Fruit fly (Drosophila melanogaster) whole organism, embryonic: Measurements from ENCODE around the gene sni.

Source experiments
- Abd-B ChIP-seq: fragments of 200-800 bp; sonication (Bioruptor generic); optimal IDR thresholded peaks from 2 replicates; lab custom pipeline; 2018; ENCODE audit warnings: missing biosample characterization, mild to moderate bottlenecking, missing genetic modification characterization, moderate library complexity
- Atf6 ChIP-seq: fragments of 200-800 bp; sonication (Bioruptor generic); IDR thresholded peaks from 2 replicates; pipeline ENCODE4 v1.3.6; 2022; ENCODE audit warnings: missing biosample characterization, missing genetic modification characterization
- B-H1 ChIP-seq: fragments of 200-800 bp; sonication (Bioruptor generic); IDR thresholded peaks from 3 replicates; pipeline ENCODE4 v1.3.6; 2022; ENCODE audit warnings: missing biosample characterization, missing genetic modification characterization
- B-H2 ChIP-seq: fragments of 200-800 bp; sonication (Bioruptor generic); optimal IDR thresholded peaks from 2 replicates; lab custom pipeline; 2018; ENCODE audit warnings: missing biosample characterization, mild to moderate bottlenecking, missing genetic modification characterization
- CG10209 ChIP-seq: fragments of 200-800 bp; sonication (Bioruptor generic); optimal IDR thresholded peaks from 3 replicates; lab custom pipeline; 2017; ENCODE audit warnings: missing biosample characterization, mild to moderate bottlenecking, missing genetic modification characterization, missing genetic modification reagents
- CG12071 ChIP-seq: fragments of 200-800 bp; sonication (Bioruptor generic); optimal IDR thresholded peaks from 3 replicates; lab custom pipeline; 2018; ENCODE audit warnings: missing biosample characterization, mild to moderate bottlenecking, missing genetic modification characterization
- CG13123 ChIP-seq: fragments of 200-800 bp; sonication (Bioruptor generic); optimal IDR thresholded peaks from 2 replicates; lab custom pipeline; 2016; ENCODE audit warnings: missing biosample characterization, missing genetic modification characterization
- CG13424 ChIP-seq: fragments of 200-800 bp; sonication (Bioruptor generic); optimal IDR thresholded peaks from 2 replicates; lab custom pipeline; 2019; ENCODE audit warnings: missing biosample characterization, mild to moderate bottlenecking, missing genetic modification characterization, moderate library complexity
- CG14860 ChIP-seq: fragments of 200-800 bp; sonication (Bioruptor generic); IDR thresholded peaks from 3 replicates; pipeline ENCODE4 v1.3.6; 2022; ENCODE audit warnings: missing biosample characterization, missing genetic modification characterization; ENCODE audit not compliant: partially characterized antibody
- CG15269 ChIP-seq: fragments of 200-800 bp; sonication (Bioruptor generic); optimal IDR thresholded peaks from 2 replicates; lab custom pipeline; 2018; ENCODE audit warnings: missing biosample characterization, mild to moderate bottlenecking, missing genetic modification characterization, moderate library complexity
- CG17568 ChIP-seq: fragments of 200-800 bp; sonication (Bioruptor generic); optimal IDR thresholded peaks from 2 replicates; lab custom pipeline; 2018; ENCODE audit warnings: missing biosample characterization, mild to moderate bottlenecking, missing genetic modification characterization, moderate library complexity
- CG17912 ChIP-seq: fragments of 200-800 bp; sonication (Bioruptor generic); optimal IDR thresholded peaks from 2 replicates; lab custom pipeline; 2018; ENCODE audit warnings: missing biosample characterization, mild to moderate bottlenecking, missing genetic modification characterization
- CG18619 ChIP-seq: fragments of 200-800 bp; sonication (Bioruptor generic); optimal IDR thresholded peaks from 3 replicates; lab custom pipeline; 2017; ENCODE audit warnings: missing biosample characterization, mild to moderate bottlenecking, missing genetic modification characterization
- CG2678 ChIP-seq: fragments of 200-800 bp; sonication (Bioruptor generic); optimal IDR thresholded peaks from 3 replicates; lab custom pipeline; 2019; ENCODE audit warnings: missing biosample characterization, mild to moderate bottlenecking, missing genetic modification characterization, moderate library complexity
- CG34422 ChIP-seq: fragments of 200-800 bp; sonication (Bioruptor generic); IDR thresholded peaks from 3 replicates; pipeline ENCODE4 v1.3.6; 2022; ENCODE audit warnings: missing biosample characterization, missing genetic modification characterization
- CG4854 ChIP-seq: fragments of 200-800 bp; sonication (Bioruptor generic); optimal IDR thresholded peaks from 2 replicates; lab custom pipeline; 2016; ENCODE audit warnings: missing biosample characterization, missing genetic modification characterization, inconsistent platforms
- CG7556 ChIP-seq: fragments of 200-800 bp; sonication (Bioruptor generic); optimal IDR thresholded peaks from 2 replicates; lab custom pipeline; 2017; ENCODE audit warnings: missing biosample characterization, mild to moderate bottlenecking, missing genetic modification characterization
- CG7839 ChIP-seq: fragments of 200-800 bp; sonication (Bioruptor generic); optimal IDR thresholded peaks from 3 replicates; lab custom pipeline; 2018; ENCODE audit warnings: missing biosample characterization, mild to moderate bottlenecking, missing genetic modification characterization, moderate library complexity
- CG9932 ChIP-seq: fragments of 200-800 bp; sonication (Bioruptor generic); IDR thresholded peaks from 2 replicates; pipeline ENCODE4 v1.3.6; 2022; ENCODE audit warnings: missing biosample characterization, missing genetic modification characterization
- Dip2 ChIP-seq: fragments of 200-800 bp; sonication (Bioruptor generic); IDR thresholded peaks from 2 replicates; pipeline ENCODE4 v1.3.6; 2022; ENCODE audit warnings: missing biosample characterization, missing genetic modification characterization
- Dip3 ChIP-seq: fragments of 200-800 bp; sonication (Bioruptor generic); optimal IDR thresholded peaks from 3 replicates; lab custom pipeline; 2016; ENCODE audit warnings: missing biosample characterization, missing genetic modification characterization
- Drgx ChIP-seq: fragments of 200-800 bp; sonication (Bioruptor generic); IDR thresholded peaks from 2 replicates; pipeline ENCODE4 v1.3.6; 2022; ENCODE audit warnings: missing biosample characterization, missing genetic modification characterization
- Fer3 ChIP-seq: fragments of 200-800 bp; sonication (Bioruptor generic); optimal IDR thresholded peaks from 2 replicates; lab custom pipeline; 2018; ENCODE audit warnings: missing biosample characterization, mild to moderate bottlenecking, missing genetic modification characterization, moderate library complexity
- HHEX ChIP-seq: fragments of 200-800 bp; sonication (Bioruptor generic); optimal IDR thresholded peaks from 3 replicates; lab custom pipeline; 2017; ENCODE audit warnings: missing biosample characterization, mild to moderate bottlenecking, missing genetic modification characterization, missing genetic modification reagents
- HLH54F ChIP-seq: fragments of 200-800 bp; sonication (Bioruptor generic); optimal IDR thresholded peaks from 3 replicates; lab custom pipeline; 2016; ENCODE audit warnings: missing biosample characterization, missing genetic modification characterization
- HLHmδ ChIP-seq: fragments of 200-800 bp; sonication (Bioruptor generic); optimal IDR thresholded peaks from 2 replicates; lab custom pipeline; 2018; ENCODE audit warnings: missing biosample characterization, mild to moderate bottlenecking, missing genetic modification characterization, moderate library complexity
- Hand ChIP-seq: fragments of 200-800 bp; sonication (Bioruptor generic); optimal IDR thresholded peaks from 2 replicates; lab custom pipeline; 2017; ENCODE audit warnings: mild to moderate bottlenecking, missing biosample characterization, missing genetic modification reagents, missing genetic modification characterization
- HmgZ ChIP-seq: fragments of 200-800 bp; sonication (Bioruptor generic); optimal IDR thresholded peaks from 2 replicates; lab custom pipeline; 2018; ENCODE audit warnings: missing biosample characterization, mild to moderate bottlenecking, missing genetic modification characterization
- Hsf ChIP-seq: fragments of 200-800 bp; sonication (Bioruptor generic); optimal IDR thresholded peaks from 3 replicates; lab custom pipeline; 2016; ENCODE audit warnings: missing biosample characterization, missing genetic modification characterization
- Max ChIP-seq: fragments of 200-800 bp; sonication (Bioruptor generic); optimal IDR thresholded peaks from 2 replicates; lab custom pipeline; 2016; ENCODE audit warnings: missing biosample characterization, mild to moderate bottlenecking, missing genetic modification characterization
- NFAT ChIP-seq: fragments of 200-800 bp; sonication (Bioruptor generic); IDR thresholded peaks from 2 replicates; pipeline ENCODE4 v1.3.6; 2022; ENCODE audit warnings: missing biosample characterization, missing genetic modification characterization
- Nf-YA ChIP-seq: fragments of 200-800 bp; sonication (Bioruptor generic); IDR thresholded peaks from 2 replicates; pipeline ENCODE4 v1.3.6; 2022; ENCODE audit warnings: missing biosample characterization, missing genetic modification characterization
- NfI ChIP-seq: fragments of 200-800 bp; sonication (Bioruptor generic); optimal IDR thresholded peaks from 3 replicates; lab custom pipeline; 2018; ENCODE audit warnings: missing biosample characterization, mild to moderate bottlenecking, missing genetic modification characterization, moderate library complexity
- Optix ChIP-seq: fragments of 200-800 bp; sonication (Bioruptor generic); IDR thresholded peaks from 3 replicates; pipeline ENCODE4 v1.3.6; 2022; ENCODE audit warnings: missing biosample characterization, missing genetic modification characterization
- Rfx ChIP-seq: fragments of 200-800 bp; sonication (Bioruptor generic); IDR thresholded peaks from 2 replicates; pipeline ENCODE4 v1.3.6; 2022; ENCODE audit warnings: missing biosample characterization, missing genetic modification characterization
- Xbp1 ChIP-seq: fragments of 200-800 bp; sonication (Bioruptor generic); optimal IDR thresholded peaks from 3 replicates; lab custom pipeline; 2016; ENCODE audit warnings: missing biosample characterization, mild to moderate bottlenecking, missing genetic modification characterization
- bab2 ChIP-seq: fragments of 200-800 bp; sonication (Bioruptor generic); optimal IDR thresholded peaks from 2 replicates; lab custom pipeline; 2016; ENCODE audit warnings: missing biosample characterization, missing genetic modification characterization
- bcd ChIP-seq: fragments of 200-800 bp; sonication (Bioruptor generic); optimal IDR thresholded peaks from 2 replicates; lab custom pipeline; 2017; ENCODE audit warnings: missing biosample characterization, mild to moderate bottlenecking, missing genetic modification characterization
- grau ChIP-seq: fragments of 200-800 bp; optimal IDR thresholded peaks from 3 replicates; lab custom pipeline; 2019; ENCODE audit warnings: missing biosample characterization, mild to moderate bottlenecking, missing genetic modification characterization, moderate library complexity
- gro ChIP-seq: fragments of 200-800 bp; sonication (Bioruptor generic); optimal IDR thresholded peaks from 2 replicates; lab custom pipeline; 2016; ENCODE audit warnings: missing biosample characterization, missing genetic modification characterization
- hth ChIP-seq: fragments of >200 bp; optimal IDR thresholded peaks from 2 replicates; lab custom pipeline; 2017; ENCODE audit warnings: inconsistent platforms
- lab ChIP-seq: fragments of 200-800 bp; sonication (Bioruptor generic); optimal IDR thresholded peaks from 3 replicates; lab custom pipeline; 2017; ENCODE audit warnings: missing biosample characterization, missing genetic modification characterization, mild to moderate bottlenecking, moderate library complexity, missing genetic modification reagents
- lilli ChIP-seq: fragments of 200-800 bp; sonication (Bioruptor generic); optimal IDR thresholded peaks from 3 replicates; lab custom pipeline; 2016; ENCODE audit warnings: missing biosample characterization, missing genetic modification characterization
- lmd ChIP-seq: fragments of 200-800 bp; sonication (Bioruptor generic); IDR thresholded peaks from 2 replicates; pipeline ENCODE4 v1.3.6; 2022; ENCODE audit warnings: missing biosample characterization, missing genetic modification characterization
- salm ChIP-seq: fragments of 200-800 bp; sonication (Bioruptor generic); optimal IDR thresholded peaks from 2 replicates; lab custom pipeline; 2018; ENCODE audit warnings: missing biosample characterization, mild to moderate bottlenecking, missing genetic modification characterization
- sd ChIP-seq: fragments of 200-800 bp; sonication (Bioruptor generic); optimal IDR thresholded peaks from 3 replicates; lab custom pipeline; 2018; ENCODE audit warnings: missing biosample characterization, mild to moderate bottlenecking, missing genetic modification characterization, moderate library complexity
- shn ChIP-seq: fragments of 200-800 bp; sonication (Bioruptor generic); optimal IDR thresholded peaks from 3 replicates; lab custom pipeline; 2016; ENCODE audit warnings: missing biosample characterization, missing genetic modification characterization
- slbo ChIP-seq: fragments of 200-800 bp; sonication (Bioruptor generic); IDR thresholded peaks from 2 replicates; pipeline ENCODE4 v1.3.6; 2022; ENCODE audit warnings: missing biosample characterization, missing genetic modification characterization
- sob ChIP-seq: fragments of 200-800 bp; sonication (Bioruptor generic); IDR thresholded peaks from 2 replicates; pipeline ENCODE4 v1.3.6; 2022; ENCODE audit warnings: missing biosample characterization, missing genetic modification characterization
- vvl ChIP-seq: fragments of 200-800 bp; sonication (Bioruptor generic); IDR thresholded peaks from 2 replicates; pipeline ENCODE4 v1.3.6; 2022; ENCODE audit warnings: missing biosample characterization, missing genetic modification characterization
- zfh2 ChIP-seq: fragments of 200-800 bp; sonication (Bioruptor generic); optimal IDR thresholded peaks from 2 replicates; lab custom pipeline; 2016; ENCODE audit warnings: missing biosample characterization, missing genetic modification characterization

Gene sni

dm6 chrX:8233167-8233566, 10.6 kb downstream of the sni start (continued):
- TF ChIP-seq B-H2 (GFP tag; lab: Kevin White, UChicago): peak; percentile 40
- TF ChIP-seq CG10209 (GFP tag; lab: Kevin White, UChicago): peak; percentile 8
- TF ChIP-seq NFAT (GFP tag; lab: Robert Waterston, UW): peak; percentile 37; the same call in 1 of the 2 replicates
- TF ChIP-seq HHEX (GFP tag; lab: Kevin White, UChicago): no peak
- TF ChIP-seq Atf6 (GFP tag; lab: Robert Waterston, UW): 0 out of 2 replicates have a peak, but pooled peaks have one; percentile 45
- TF ChIP-seq CG17912 (GFP tag; lab: Kevin White, UChicago): no peak
- peak; percentile 40 for TF ChIP-seq HmgZ (tag; lab: Kevin White, UChicago)
- TF ChIP-seq CG15269: peak; percentile 53
- TF ChIP-seq Xbp1 (GFP tag; lab: Kevin White, UChicago): peak; percentile 20
- peak; percentile 29 for TF ChIP-seq Dip3 (GFP tag; lab: Kevin White, UChicago)
- TF ChIP-seq sob: peak; percentile 52; the same call in 1 of the 2 replicates
- peak; percentile 28 for TF ChIP-seq CG12071 (GFP tag; lab: Kevin White, UChicago)
- no peak for TF ChIP-seq Nf-YA (GFP tag; lab: Robert Waterston, UW)
- TF ChIP-seq B-H1: no peak
- peak; percentile 2 for TF ChIP-seq bcd
- no peak for TF ChIP-seq CG13123
- TF ChIP-seq Rfx (GFP tag; lab: Robert Waterston, UW): peak; percentile 73
- TF ChIP-seq lilli (GFP tag; lab: Kevin White, UChicago): peak; percentile 69
- TF ChIP-seq CG7839: peak; percentile 27
- peak; percentile 21 for TF ChIP-seq CG17568 (GFP tag; lab: Kevin White, UChicago)
- peak; percentile 0 for TF ChIP-seq CG4854
- peak; percentile 32 for TF ChIP-seq sd (tag; lab: Kevin White, UChicago)
- TF ChIP-seq Drgx: peak; percentile 62
- TF ChIP-seq Max (GFP tag; lab: Kevin White, UChicago): no peak
- TF ChIP-seq CG9932: peak; percentile 68
- TF ChIP-seq HLH54F (GFP tag; lab: Kevin White, UChicago): peak; percentile 31
- TF ChIP-seq zfh2: peak; percentile 41
- peak; percentile 30 for TF ChIP-seq Fer3 (tag; lab: Kevin White, UChicago)
- no peak for TF ChIP-seq Optix (GFP tag; lab: Robert Waterston, UW)
- no peak for TF ChIP-seq hth (lab: Kevin White, UChicago)
- no peak for TF ChIP-seq HLHmδ (GFP tag; lab: Kevin White, UChicago)
- peak; percentile 21 for TF ChIP-seq CG7556 (GFP tag; lab: Kevin White, UChicago)
- TF ChIP-seq Hand (GFP tag; lab: Kevin White, UChicago): peak; percentile 28
- no peak for TF ChIP-seq lmd (GFP tag; lab: Robert Waterston, UW)
- TF ChIP-seq CG13424 (tag; lab: Kevin White, UChicago): peak; percentile 16
- TF ChIP-seq CG14860: no peak
- TF ChIP-seq CG34422: no peak
- TF ChIP-seq NfI (GFP tag; lab: Kevin White, UChicago): peak; percentile 14
- no peak for TF ChIP-seq salm (tag; lab: Kevin White, UChicago)
- peak; percentile 74 for TF ChIP-seq lab (GFP tag; lab: Kevin White, UChicago)
- peak; percentile 48 for TF ChIP-seq gro (GFP tag; lab: Kevin White, UChicago)
- peak; percentile 15 for TF ChIP-seq CG18619 (GFP tag; lab: Kevin White, UChicago)
- peak; percentile 48 for TF ChIP-seq CG2678 (tag; lab: Kevin White, UChicago)
- TF ChIP-seq shn (GFP tag; lab: Kevin White, UChicago): no peak
- TF ChIP-seq bab2 (GFP tag; lab: Kevin White, UChicago): peak; percentile 21
- TF ChIP-seq Dip2 (GFP tag; lab: Robert Waterston, UW): no peak
- peak; percentile 18 for TF ChIP-seq grau (tag; lab: Kevin White, UChicago)
- TF ChIP-seq Abd-B: peak; percentile 3
- peak; percentile 65 for TF ChIP-seq slbo (GFP tag; lab: Robert Waterston, UW)
- TF ChIP-seq Hsf (GFP tag; lab: Kevin White, UChicago): peak; percentile 32
- peak; percentile 42 for TF ChIP-seq vvl
